Fruit fly (Drosophila melanogaster) whole organism, adult: ENCODE measurements around the gene CG2336.

Experiments
- CG11617 ChIP-seq: fragments of 200-800 bp; sonication (Bioruptor generic); optimal IDR thresholded peaks from 2 replicates; lab custom pipeline; 2017; ENCODE audit warnings: mild to moderate bottlenecking, missing biosample characterization, missing genetic modification reagents, missing genetic modification characterization
- CG12768 ChIP-seq: fragments of 200-800 bp; sonication (Bioruptor generic); optimal IDR thresholded peaks from 2 replicates; lab custom pipeline; 2017; ENCODE audit warnings: missing biosample characterization, missing genetic modification characterization, mild to moderate bottlenecking, moderate library complexity, missing genetic modification reagents
- CG14711 ChIP-seq: fragments of 200-800 bp; sonication (Bioruptor generic); optimal IDR thresholded peaks from 2 replicates; lab custom pipeline; 2018; ENCODE audit warnings: missing biosample characterization, mild to moderate bottlenecking, missing genetic modification characterization, moderate library complexity
- CG33017 ChIP-seq: fragments of 200-800 bp; sonication (Bioruptor generic); optimal IDR thresholded peaks from 2 replicates; lab custom pipeline; 2018; ENCODE audit warnings: missing biosample characterization, mild to moderate bottlenecking, missing genetic modification characterization, moderate library complexity
- CG5204 ChIP-seq: fragments of 200-800 bp; sonication (Bioruptor generic); optimal IDR thresholded peaks from 2 replicates; lab custom pipeline; 2016; ENCODE audit warnings: missing biosample characterization, missing genetic modification characterization
- CG7045 ChIP-seq: fragments of 200-800 bp; sonication (Bioruptor generic); optimal IDR thresholded peaks from 2 replicates; lab custom pipeline; 2017; ENCODE audit warnings: missing biosample characterization, mild to moderate bottlenecking, missing genetic modification characterization
- CG7101 ChIP-seq: fragments of 200-800 bp; sonication (Bioruptor generic); optimal IDR thresholded peaks from 2 replicates; lab custom pipeline; 2018; ENCODE audit warnings: missing biosample characterization, mild to moderate bottlenecking, missing genetic modification characterization, moderate library complexity
- Clk ChIP-seq: fragments of 200-800 bp; sonication (Bioruptor generic); optimal IDR thresholded peaks from 2 replicates; lab custom pipeline; 2017; ENCODE audit warnings: missing biosample characterization, missing genetic modification characterization
- Crg-1 ChIP-seq: fragments of 200-800 bp; sonication (Bioruptor generic); optimal IDR thresholded peaks from 2 replicates; lab custom pipeline; 2016; ENCODE audit warnings: missing biosample characterization, missing genetic modification characterization
- Hr96 ChIP-seq: fragments of 200-800 bp; sonication (Bioruptor generic); optimal IDR thresholded peaks from 2 replicates; lab custom pipeline; 2016; ENCODE audit warnings: missing biosample characterization, missing genetic modification characterization
- Mnt ChIP-seq: fragments of 200-800 bp; sonication (Bioruptor generic); optimal IDR thresholded peaks from 2 replicates; lab custom pipeline; 2016; ENCODE audit warnings: missing biosample characterization, mild to moderate bottlenecking, missing genetic modification characterization
- bab1 ChIP-seq: fragments of 200-800 bp; sonication (Bioruptor generic); optimal IDR thresholded peaks from 3 replicates; lab custom pipeline; 2019; ENCODE audit warnings: missing biosample characterization, mild to moderate bottlenecking, missing genetic modification characterization, moderate library complexity
- cic ChIP-seq: fragments of 200-800 bp; sonication (Bioruptor generic); optimal IDR thresholded peaks from 2 replicates; lab custom pipeline; 2017; ENCODE audit warnings: missing biosample characterization, mild to moderate bottlenecking, missing genetic modification characterization, moderate library complexity
- cnc ChIP-seq, 2 experiments: fragments of >200 bp; optimal IDR thresholded peaks; 2 replicates each; lab custom pipeline; 2017
- ovo ChIP-seq: fragments of 200-800 bp; sonication (Bioruptor generic); optimal IDR thresholded peaks from 2 replicates; lab custom pipeline; 2016; ENCODE audit warnings: missing biosample characterization, missing genetic modification characterization
- pad ChIP-seq: fragments of 200-800 bp; sonication (Bioruptor generic); optimal IDR thresholded peaks from 3 replicates; lab custom pipeline; 2017; ENCODE audit warnings: missing biosample characterization, missing genetic modification characterization, mild to moderate bottlenecking, moderate library complexity, missing genetic modification reagents
- tj ChIP-seq: fragments of 200-800 bp; sonication (Bioruptor generic); optimal IDR thresholded peaks from 3 replicates; lab custom pipeline; 2017; ENCODE audit warnings: missing biosample characterization, mild to moderate bottlenecking, missing genetic modification characterization, moderate library complexity
- toe ChIP-seq: fragments of 200-800 bp; sonication (Bioruptor generic); optimal IDR thresholded peaks from 2 replicates; lab custom pipeline; 2016; ENCODE audit warnings: missing biosample characterization, missing genetic modification characterization

The CG2336 gene

DNA sequence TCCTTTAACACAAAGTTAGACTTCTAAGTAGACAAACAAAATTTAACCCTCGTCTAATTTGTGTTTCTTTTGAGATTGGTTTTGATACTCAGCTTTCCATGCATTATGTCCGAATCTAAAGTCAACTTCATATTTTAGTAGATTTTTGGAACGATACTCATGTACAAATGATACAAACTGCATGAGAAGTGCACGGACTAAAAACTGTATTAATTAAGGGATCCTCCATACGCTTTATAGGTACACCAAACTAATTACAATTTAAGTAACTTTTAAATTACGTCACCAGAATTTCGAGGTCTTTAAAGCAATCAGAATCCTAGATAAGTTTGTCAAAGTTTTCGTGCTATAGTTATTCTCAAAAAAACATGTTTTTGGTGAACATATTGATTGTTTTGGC lies 20.4 kb downstream of the CG2336 start, which contains the start of gene CG31482:
TSS of gene CG31482 (plus strand) at position 301 of the 400 bp plus-strand sequence.
- no peak for TF ChIP-seq pad (GFP tag; lab: Kevin White, UChicago)
- TF ChIP-seq tj (GFP tag; lab: Kevin White, UChicago): no peak
- no peak for TF ChIP-seq Hr96
- no peak for TF ChIP-seq Clk (GFP tag; lab: Kevin White, UChicago)
- no peak for TF ChIP-seq Crg-1 (GFP tag; lab: Kevin White, UChicago)
- no peak for TF ChIP-seq CG5204
- no peak for TF ChIP-seq CG7101 (tag; lab: Kevin White, UChicago)

dm6 chr3R:6605142-6605541 lies 24.6 kb downstream of the CG2336 start:
- TF ChIP-seq CG12768: no peak
- TF ChIP-seq toe (GFP tag; lab: Kevin White, UChicago): no peak
- TF ChIP-seq CG7101 (tag; lab: Kevin White, UChicago): no peak
- TF ChIP-seq ovo: no peak
- TF ChIP-seq Hr96: no peak
- TF ChIP-seq CG14711: no peak
- no peak for TF ChIP-seq tj (GFP tag; lab: Kevin White, UChicago)
- no peak for TF ChIP-seq cic (GFP tag; lab: Kevin White, UChicago)
- no peak for TF ChIP-seq bab1
- TF ChIP-seq pad (GFP tag; lab: Kevin White, UChicago): no peak
- TF ChIP-seq cnc (optimal IDR thresholded peaks at IDR 0.05; lab: Kevin White, UChicago): no peak
- no peak for TF ChIP-seq CG33017

- TF ChIP-seq Mnt (GFP tag; lab: Kevin White, UChicago) (no peak), ovo (no peak), pad (GFP tag; lab: Kevin White, UChicago) (no peak), toe (GFP tag; lab: Kevin White, UChicago) (no peak), CG11617 (GFP tag; lab: Kevin White, UChicago) (no peak), cic (GFP tag; lab: Kevin White, UChicago) (no peak), bab1 (no peak), CG7045 (GFP tag; lab: Kevin White, UChicago) (no peak), tj (GFP tag; lab: Kevin White, UChicago) (no peak), CG14711 (no peak), Clk (GFP tag; lab: Kevin White, UChicago) (no peak)
Measured at dm6 chr3R:6608814-6609213, 28.2 kb downstream of the CG2336 start, which contains the start of gene glob2. glob2 (minus strand) TSS chr3R:6608914.

DNA sequence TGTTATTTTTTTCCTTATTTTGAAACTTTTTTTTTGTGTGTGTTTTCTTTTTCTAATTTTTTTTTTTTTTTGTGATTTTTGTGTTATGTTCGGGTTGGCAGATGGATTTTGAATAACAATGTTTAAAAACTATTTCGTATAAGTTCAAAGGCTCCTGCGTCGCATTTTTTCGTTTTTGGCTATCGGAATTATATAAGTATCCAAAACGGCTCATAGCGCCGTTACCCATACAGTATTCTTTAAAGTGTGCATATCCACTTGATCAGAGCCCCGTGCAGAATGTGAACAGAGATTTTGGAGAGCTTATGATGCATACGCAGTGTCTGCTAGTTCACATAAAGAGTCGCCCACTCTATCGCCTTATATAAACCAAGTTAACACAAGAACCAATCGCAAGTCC lies 47.2 kb downstream of the CG2336 start, which contains the start of gene sowi:
TSS of gene sowi (minus strand) at position 101 of the 400 bp plus-strand sequence.
- no peak for TF ChIP-seq cic (GFP tag; lab: Kevin White, UChicago)
- no peak for TF ChIP-seq cnc (optimal IDR thresholded peaks at IDR 0.05; lab: Kevin White, UChicago)
- no peak for TF ChIP-seq CG7101 (tag; lab: Kevin White, UChicago)
- no peak for TF ChIP-seq pad (GFP tag; lab: Kevin White, UChicago)

- TF ChIP-seq Crg-1 (GFP tag; lab: Kevin White, UChicago) (no peak), cic (GFP tag; lab: Kevin White, UChicago) (no peak), bab1 (no peak), tj (GFP tag; lab: Kevin White, UChicago) (no peak), CG33017 (no peak), CG14711 (no peak), ovo (no peak), CG7101 (tag; lab: Kevin White, UChicago) (no peak), Clk (GFP tag; lab: Kevin White, UChicago) (no peak), cnc (optimal IDR thresholded peaks at IDR 0.05; lab: Kevin White, UChicago) (no peak), toe (GFP tag; lab: Kevin White, UChicago) (no peak)
Measured at dm6 chr3R:6629221-6629620, 48.6 kb downstream of the CG2336 start, which contains the start of gene CG15177. CG15177 (minus strand) TSS chr3R:6629321.

- TF ChIP-seq CG5204 (no peak), Clk (GFP tag; lab: Kevin White, UChicago) (no peak), Crg-1 (GFP tag; lab: Kevin White, UChicago) (no peak), toe (GFP tag; lab: Kevin White, UChicago) (no peak), ovo (no peak), CG12768 (no peak), tj (GFP tag; lab: Kevin White, UChicago) (no peak), pad (GFP tag; lab: Kevin White, UChicago) (no peak), cnc (optimal IDR thresholded peaks at IDR 0.05; lab: Kevin White, UChicago) (no peak)
Measured at dm6 chr3R:6629851-6630250, 49.3 kb downstream of the CG2336 start, which contains the start of gene sunz. sunz (plus strand) TSS chr3R:6630151.
